Worm (Caenorhabditis elegans): ENCODE data around the gene srw-59.

DNA sequence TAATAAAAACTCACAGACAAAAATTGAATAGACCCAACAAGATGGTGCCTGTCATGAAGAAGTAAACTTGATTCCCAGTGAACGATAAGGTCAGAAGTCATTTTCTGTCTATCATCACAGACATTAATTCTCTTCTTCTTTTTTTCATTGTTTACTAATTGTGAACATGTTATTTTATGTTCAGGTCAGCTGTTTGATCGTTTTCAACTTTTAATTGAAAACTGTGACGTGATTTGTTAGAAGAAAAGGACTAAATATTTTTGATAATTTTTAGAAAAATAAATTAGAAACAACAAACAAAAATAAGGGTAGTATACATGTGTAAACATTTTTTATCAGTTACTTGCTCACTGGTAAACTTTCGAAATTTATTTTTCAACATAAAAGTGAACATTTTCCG is 18.9 kb upstream of the srw-59 start, which contains the start of gene F36G9.7:
- no peak for TF ChIP-seq pha-4 (tag; optimal IDR thresholded peaks at IDR 0.05)
- TF ChIP-seq elt-2 (tag; optimal IDR thresholded peaks at IDR 0.05): no peak
- TF ChIP-seq pag-3 (tag; optimal IDR thresholded peaks at IDR 0.05; ENCODE audit: borderline replicate concordance): no peak
- no peak for TF ChIP-seq ama-1 (optimal IDR thresholded peaks at IDR 0.05)
- TF ChIP-seq tbx-2 (tag; optimal IDR thresholded peaks at IDR 0.05): no peak
- TF ChIP-seq C08G9.2 (tag; optimal IDR thresholded peaks at IDR 0.05): no peak
- no peak for TF ChIP-seq fkh-10 (GFP tag; optimal IDR thresholded peaks at IDR 0.05)

All from whole organism, late embryonic.